In genomic region chrX:4395073-4395850, ce11 we compare ENCODE assay signal across 2 worm cellular contexts.
TF ChIP-seq lines count a peak whose summit lies in the region.

No protein-coding gene starts in this region.

TF ChIP-seq in whole organism, L1 larva, 84 proteins besides CTCF, POLR2A, EP300 and RAD21 (continued from another document):
- TF ChIP-seq xbp-1 (tag; optimal IDR thresholded peaks at IDR 0.05; lab: Kevin White, UChicago) (peak; percentile 67), fkh-10 (GFP tag; optimal IDR thresholded peaks at IDR 0.05; lab: Kevin White, UChicago) (no peak), fkh-4 (tag; optimal IDR thresholded peaks at IDR 0.05; lab: Kevin White, UChicago; ENCODE audit: borderline replicate concordance) (peak; percentile 6), ztf-11 (tag; optimal IDR thresholded peaks at IDR 0.05; lab: Kevin White, UChicago) (peak in 1 of 2 experiments; percentile 53), hlh-4 (tag; optimal IDR thresholded peaks at IDR 0.05; lab: Kevin White, UChicago) (no peak), ceh-88 (GFP tag; IDR thresholded peaks at IDR 0.05; lab: Robert Waterston, UW) (0 out of 2 replicates have a peak, but pooled peaks have one; percentile 40), nhr-11 (tag; optimal IDR thresholded peaks at IDR 0.05; lab: Kevin White, UChicago) (no peak), lin-14 (GFP tag; optimal IDR thresholded peaks at IDR 0.05; lab: Kevin White, UChicago) (peak; percentile 74), lin-39 (tag; optimal IDR thresholded peaks at IDR 0.05; lab: Kevin White, UChicago) (peak; percentile 62), unc-30 (tag; optimal IDR thresholded peaks at IDR 0.05; lab: Kevin White, UChicago) (no peak), aly-2 (tag; optimal IDR thresholded peaks at IDR 0.05; lab: Kevin White, UChicago) (no peak), Y116A8C.19 (tag; optimal IDR thresholded peaks at IDR 0.05; lab: Kevin White, UChicago; ENCODE audit: borderline replicate concordance) (no peak), tbx-2 (tag; optimal IDR thresholded peaks at IDR 0.05; lab: Kevin White, UChicago) (peak; percentile 76), fos-1 (tag; optimal IDR thresholded peaks at IDR 0.05; lab: Kevin White, UChicago) (peak; percentile 46), vab-15 (tag; optimal IDR thresholded peaks at IDR 0.05; lab: Kevin White, UChicago) (no peak), hlh-17 (GFP tag; optimal IDR thresholded peaks at IDR 0.05; lab: Kevin White, UChicago; ENCODE audit: borderline replicate concordance) (no peak), skn-1 (tag; optimal IDR thresholded peaks at IDR 0.05; lab: Kevin White, UChicago) (peak; percentile 75), ceh-8 (GFP tag; optimal IDR thresholded peaks at IDR 0.05; lab: Kevin White, UChicago) (no peak), sup-37 (GFP tag; optimal IDR thresholded peaks at IDR 0.05; lab: Kevin White, UChicago) (peak; percentile 29), lin-13 (GFP tag; optimal IDR thresholded peaks at IDR 0.05; lab: Kevin White, UChicago) (no peak), nhr-237 (tag; optimal IDR thresholded peaks at IDR 0.05; lab: Kevin White, UChicago) (peak; percentile 40), ama-1 (optimal IDR thresholded peaks at IDR 0.05; lab: Kevin White, UChicago) (no peak), nhr-84 (tag; optimal IDR thresholded peaks at IDR 0.05; lab: Kevin White, UChicago) (no peak), unc-130 (tag; optimal IDR thresholded peaks at IDR 0.05; lab: Kevin White, UChicago) (peak; percentile 7), lin-35 (GFP tag; optimal IDR thresholded peaks at IDR 0.05; lab: Kevin White, UChicago) (peak; percentile 27 to 80), hpl-2 (GFP tag; optimal IDR thresholded peaks at IDR 0.05; lab: Kevin White, UChicago) (peak; percentile 66), efl-1 (optimal IDR thresholded peaks at IDR 0.05; lab: Kevin White, UChicago) (peak; percentile 47 to 54), efl-1 (GFP tag; optimal IDR thresholded peaks at IDR 0.05 in 1 of 2; lab: Kevin White, UChicago) (peak in 1 of 2 experiments; percentile 7), lir-3 (tag; optimal IDR thresholded peaks at IDR 0.05; lab: Kevin White, UChicago; ENCODE audit: poor library complexity) (peak; percentile 37), rnt-1 (tag; optimal IDR thresholded peaks at IDR 0.05; lab: Kevin White, UChicago) (peak; percentile 84), jun-1 (tag; optimal IDR thresholded peaks at IDR 0.05; lab: Kevin White, UChicago) (peak; percentile 83), nhr-90 (tag; optimal IDR thresholded peaks at IDR 0.05; lab: Kevin White, UChicago; ENCODE audit: poor library complexity) (peak; percentile 88), isw-1 (GFP tag; IDR thresholded peaks at IDR 0.05; lab: Robert Waterston, UW) (peak; percentile 14), unc-86 (tag; optimal IDR thresholded peaks at IDR 0.05; lab: Kevin White, UChicago) (peak; percentile 14), sox-4 (tag; optimal IDR thresholded peaks at IDR 0.05; lab: Kevin White, UChicago) (no peak), lsy-2 (tag; optimal IDR thresholded peaks at IDR 0.05; lab: Kevin White, UChicago) (peak; percentile 51 to 68), nhr-77 (tag; optimal IDR thresholded peaks at IDR 0.05; lab: Kevin White, UChicago) (peak; percentile 78), nhr-85 (tag; lab: Kevin White, UChicago) (peak; percentile 85), mep-1 (tag; optimal IDR thresholded peaks at IDR 0.05; lab: Kevin White, UChicago) (peak; percentile 79), unc-62 (GFP tag; optimal IDR thresholded peaks at IDR 0.05; lab: Kevin White, UChicago) (no peak), mdl-1 (tag; optimal IDR thresholded peaks at IDR 0.05; lab: Kevin White, UChicago) (peak in 1 of 2 experiments; percentile 52), C16A3.4 (tag; optimal IDR thresholded peaks at IDR 0.05; lab: Kevin White, UChicago) (peak; percentile 77), tlp-1 (tag; optimal IDR thresholded peaks at IDR 0.05; lab: Kevin White, UChicago) (no peak), nhr-71 (tag; optimal IDR thresholded peaks at IDR 0.05; lab: Kevin White, UChicago) (peak; percentile 74), zip-4 (GFP tag; optimal IDR thresholded peaks at IDR 0.05; lab: Kevin White, UChicago) (peak; percentile 20), lin-15B (tag; optimal IDR thresholded peaks at IDR 0.05; lab: Kevin White, UChicago) (no peak), snpc-4 (tag; optimal IDR thresholded peaks at IDR 0.05; lab: Kevin White, UChicago) (peak; percentile 39), elt-3 (tag; optimal IDR thresholded peaks at IDR 0.05; lab: Kevin White, UChicago) (peak in 3 of 6 experiments; percentile 34 to 73 (median 63)), nhr-20 (tag; optimal IDR thresholded peaks at IDR 0.05; lab: Kevin White, UChicago) (peak; percentile 80), sptf-1 (tag; optimal IDR thresholded peaks at IDR 0.05; lab: Kevin White, UChicago) (no peak)

TF ChIP-seq in whole organism, L3 larva, 47 proteins besides CTCF, POLR2A, EP300 and RAD21 (continued from another document):
- TF ChIP-seq elt-2 (tag; optimal IDR thresholded peaks at IDR 0.05; lab: Kevin White, UChicago), result peak; percentile 62
- no peak for TF ChIP-seq fos-1 (tag; optimal IDR thresholded peaks at IDR 0.05; lab: Kevin White, UChicago)
- peak; percentile 87 for TF ChIP-seq nhr-25 (tag; optimal IDR thresholded peaks at IDR 0.05; lab: Kevin White, UChicago)
- peak; percentile 81 for TF ChIP-seq jun-1 (tag; optimal IDR thresholded peaks at IDR 0.05; lab: Kevin White, UChicago)
- no peak for TF ChIP-seq eor-1 (tag; optimal IDR thresholded peaks at IDR 0.05; lab: Kevin White, UChicago)
- TF ChIP-seq nfya-1 (tag; optimal IDR thresholded peaks at IDR 0.05; lab: Kevin White, UChicago; ENCODE audit: insufficient read depth), result peak; percentile 71
- no peak for TF ChIP-seq elt-1 (tag; optimal IDR thresholded peaks at IDR 0.05; lab: Kevin White, UChicago)
- TF ChIP-seq nhr-28 (tag; optimal IDR thresholded peaks at IDR 0.05; lab: Kevin White, UChicago), result no peak
- peak; percentile 65 for TF ChIP-seq egl-5 (tag; optimal IDR thresholded peaks at IDR 0.05; lab: Kevin White, UChicago)
- peak; percentile 29 for TF ChIP-seq ceh-82 (tag; optimal IDR thresholded peaks at IDR 0.05; lab: Kevin White, UChicago)
- no peak for TF ChIP-seq mdl-1 (tag; optimal IDR thresholded peaks at IDR 0.05; lab: Kevin White, UChicago)
- TF ChIP-seq unc-39 (tag; optimal IDR thresholded peaks at IDR 0.05; lab: Kevin White, UChicago), result no peak
- TF ChIP-seq nhr-23 (tag; optimal IDR thresholded peaks at IDR 0.05; lab: Kevin White, UChicago), result peak; percentile 84
- TF ChIP-seq nhr-77 (tag; optimal IDR thresholded peaks at IDR 0.05; lab: Kevin White, UChicago), result peak; percentile 71
- no peak for TF ChIP-seq zag-1 (tag; optimal IDR thresholded peaks at IDR 0.05; lab: Kevin White, UChicago)
- TF ChIP-seq ztf-4 (tag; optimal IDR thresholded peaks at IDR 0.05; lab: Kevin White, UChicago), result no peak
- TF ChIP-seq nhr-11 (tag; optimal IDR thresholded peaks at IDR 0.05; lab: Kevin White, UChicago), result peak; percentile 9
- no peak for TF ChIP-seq ZK546.5 (tag; optimal IDR thresholded peaks at IDR 0.05; lab: Kevin White, UChicago)
- TF ChIP-seq nhr-12 (tag; optimal IDR thresholded peaks at IDR 0.05; lab: Kevin White, UChicago), result no peak
- TF ChIP-seq elt-3 (tag; optimal IDR thresholded peaks at IDR 0.05; lab: Kevin White, UChicago), result no peak
- TF ChIP-seq hmg-11 (tag; optimal IDR thresholded peaks at IDR 0.05; lab: Kevin White, UChicago), result peak; percentile 84
- peak; percentile 21 for TF ChIP-seq pqm-1 (tag; optimal IDR thresholded peaks at IDR 0.05; lab: Kevin White, UChicago)
- no peak for TF ChIP-seq egl-27 (tag; optimal IDR thresholded peaks at IDR 0.05; lab: Kevin White, UChicago)
- peak; percentile 27 for TF ChIP-seq lin-15B (tag; optimal IDR thresholded peaks at IDR 0.05; lab: Kevin White, UChicago)
- peak; percentile 80 for TF ChIP-seq snpc-4 (tag; optimal IDR thresholded peaks at IDR 0.05; lab: Kevin White, UChicago)
- TF ChIP-seq skn-1 (tag; optimal IDR thresholded peaks at IDR 0.05; lab: Kevin White, UChicago), result peak; percentile 46
- no peak for TF ChIP-seq nhr-237 (tag; optimal IDR thresholded peaks at IDR 0.05; lab: Kevin White, UChicago)
